Worm (Caenorhabditis elegans) whole organism, young adult: ENCODE data around the gene F19C7.8.

Experiments used
- C17E4.6 ChIP-seq: fragments of 200-800 bp; sonication (Bioruptor generic); IDR thresholded peaks from 2 replicates; pipeline ENCODE4 v1.3.6; 2022; ENCODE audit warnings: missing genetic modification reagents, missing genetic modification characterization, missing compliant biosample characterization
- athp-1 ChIP-seq: sonication (generic microtip); optimal IDR thresholded peaks from 2 replicates; lab custom pipeline; 2017; ENCODE audit warnings: mild to moderate bottlenecking, missing genetic modification characterization, missing compliant biosample characterization
- attf-6 ChIP-seq: fragments of 200-800 bp; sonication (Bioruptor generic); IDR thresholded peaks from 2 replicates; pipeline ENCODE4 v1.3.6; 2022; ENCODE audit warnings: missing genetic modification reagents, missing genetic modification characterization, missing compliant biosample characterization
- cebp-1 ChIP-seq, 2 experiments: fragments of 200-800 bp in 1 of 2; sonication (Bioruptor generic) in 1 of 2; sonication (generic microtip) in 1 of 2; IDR thresholded peaks in 1 of 2; optimal IDR thresholded peaks in 1 of 2; 2 replicates each; pipeline versions ENCODE4 v1.3.6 to Lab custom; 2017 to 2022; ENCODE audit warnings: missing compliant biosample characterization in 2 of 2, missing genetic modification characterization in 2 of 2, mild to moderate bottlenecking in 1 of 2, missing genetic modification reagents in 1 of 2, moderate library complexity in 1 of 2
- ceh-27 ChIP-seq: fragments of 200-800 bp; sonication (Bioruptor generic); optimal IDR thresholded peaks from 2 replicates; lab custom pipeline; 2018; ENCODE audit warnings: mild to moderate bottlenecking, missing genetic modification characterization, moderate library complexity, missing compliant biosample characterization
- him-1 ChIP-seq: sonication (generic microtip); optimal IDR thresholded peaks from 2 replicates; lab custom pipeline; 2016; ENCODE audit warnings: missing genotype, missing genetic modification reagents, missing genetic modification characterization, missing compliant biosample characterization
- madf-3 ChIP-seq: fragments of 200-800 bp; sonication (Bioruptor generic); IDR thresholded peaks from 2 replicates; pipeline ENCODE4 v1.3.6; 2022; ENCODE audit warnings: missing genetic modification reagents, missing genetic modification characterization, missing compliant biosample characterization
- nhr-179 ChIP-seq: sonication (generic microtip); optimal IDR thresholded peaks from 2 replicates; lab custom pipeline; 2016; ENCODE audit warnings: mild to moderate bottlenecking, missing genetic modification characterization, missing compliant biosample characterization
- nhr-90 ChIP-seq: sonication (generic microtip); optimal IDR thresholded peaks from 2 replicates; lab custom pipeline; 2016; ENCODE audit warnings: missing genotype, mild to moderate bottlenecking, missing genetic modification characterization, missing compliant biosample characterization
- pbrm-1 ChIP-seq: fragments of 200-800 bp; sonication (Bioruptor generic); IDR thresholded peaks from 2 replicates; pipeline ENCODE4 v1.3.6; 2022; ENCODE audit warnings: missing genetic modification reagents, missing genetic modification characterization, missing compliant biosample characterization
- tlf-1 ChIP-seq: fragments of 200-800 bp; sonication (Bioruptor generic); optimal IDR thresholded peaks from 2 replicates; lab custom pipeline; 2018; ENCODE audit warnings: mild to moderate bottlenecking, missing genetic modification characterization, missing compliant biosample characterization
- unc-130 ChIP-seq: sonication (generic microtip); optimal IDR thresholded peaks from 2 replicates; lab custom pipeline; 2016; ENCODE audit warnings: missing genetic modification reagents, missing genetic modification characterization, missing compliant biosample characterization
- unc-62 ChIP-seq: fragments of 150-350 bp; optimal IDR thresholded peaks from 2 replicates; lab custom pipeline; 2014; ENCODE audit warnings: missing biosample characterization, missing genetic modification reagents, missing genetic modification characterization
- ztf-3 ChIP-seq: fragments of 200-800 bp; sonication (Bioruptor generic); optimal IDR thresholded peaks from 2 replicates; lab custom pipeline; 2018; ENCODE audit warnings: mild to moderate bottlenecking, missing genetic modification characterization, missing compliant biosample characterization

- TF ChIP-seq him-1 (tag; lab: Kevin White, UChicago) = no peak
- TF ChIP-seq attf-6 (GFP tag; lab: Robert Waterston, UW) = no peak
- TF ChIP-seq pbrm-1 (GFP tag; lab: Robert Waterston, UW) = no peak
- TF ChIP-seq ceh-27 (GFP tag; lab: Kevin White, UChicago) = no peak
- TF ChIP-seq tlf-1 (GFP tag; lab: Kevin White, UChicago) = no peak
- no peak for TF ChIP-seq unc-130
- no peak for TF ChIP-seq madf-3 (GFP tag; lab: Robert Waterston, UW)
- no peak for TF ChIP-seq nhr-90 (tag; lab: Kevin White, UChicago)
- TF ChIP-seq ztf-3 (GFP tag; lab: Kevin White, UChicago) = no peak
- no peak for TF ChIP-seq unc-62
- TF ChIP-seq C17E4.6 = no peak
- no peak for TF ChIP-seq athp-1 (tag; lab: Kevin White, UChicago)
- no peak for TF ChIP-seq nhr-179 (tag; lab: Kevin White, UChicago)
- TF ChIP-seq cebp-1 (GFP tag; IDR thresholded peaks at IDR 0.05; lab: Robert Waterston, UW) = no peak
- TF ChIP-seq cebp-1 (tag; optimal IDR thresholded peaks at IDR 0.05; lab: Kevin White, UChicago) = no peak
These were observed at the start of gene F19C7.8 for ce11 chrIV:4637840-4638239.
